Worm (Caenorhabditis elegans) whole organism, midembryonic: ENCODE measurements around the gene K08D8.5.

Source experiments
- T22C8.4 ChIP-seq: fragments of 200-800 bp; sonication (Bioruptor generic); IDR thresholded peaks from 2 replicates; pipeline ENCODE4 v1.3.6; 2022; ENCODE audit warnings: missing genetic modification characterization, missing compliant biosample characterization
- cog-1 ChIP-seq: sonication (generic microtip); optimal IDR thresholded peaks from 2 replicates; lab custom pipeline; 2016; ENCODE audit warnings: missing genetic modification characterization, missing compliant biosample characterization
- flt-1 ChIP-seq: fragments of 200-800 bp; sonication (Bioruptor generic); IDR thresholded peaks from 2 replicates; pipeline ENCODE4 v1.3.6; 2022; ENCODE audit warnings: missing genetic modification characterization, missing compliant biosample characterization
- klf-2 ChIP-seq: fragments of 200-800 bp; sonication (Bioruptor generic); conservative IDR thresholded peaks from 2 replicates; pipeline ENCODE4 v1.3.6; 2022; ENCODE audit warnings: missing genetic modification reagents, missing genetic modification characterization, missing compliant biosample characterization
- med-1 ChIP-seq: sonication (generic microtip); optimal IDR thresholded peaks from 2 replicates; lab custom pipeline; 2017; ENCODE audit warnings: missing genetic modification characterization, mild to moderate bottlenecking, missing compliant biosample characterization, antibody characterized with exemption, missing genetic modification reagents; ENCODE audit not compliant: insufficient read depth
- ref-1 ChIP-seq: fragments of 200-800 bp; sonication (Bioruptor generic); conservative IDR thresholded peaks from 2 replicates; pipeline ENCODE4 v1.3.6; 2022; ENCODE audit warnings: missing genetic modification reagents, missing genetic modification characterization, missing compliant biosample characterization
- tab-1 ChIP-seq: fragments of 200-800 bp; sonication (Bioruptor generic); IDR thresholded peaks from 2 replicates; pipeline ENCODE4 v1.3.6; 2022; ENCODE audit warnings: missing genetic modification characterization, missing compliant biosample characterization
- ztf-23 ChIP-seq: fragments of 200-800 bp; sonication (Bioruptor generic); IDR thresholded peaks from 2 replicates; pipeline ENCODE4 v1.3.6; 2022; ENCODE audit warnings: missing genetic modification reagents, missing genetic modification characterization, missing compliant biosample characterization
- ztf-29 ChIP-seq: fragments of 200-800 bp; sonication (Bioruptor generic); IDR thresholded peaks from 2 replicates; pipeline ENCODE4 v1.3.6; 2022; ENCODE audit warnings: missing genetic modification reagents, missing genetic modification characterization, missing compliant biosample characterization

K08D8.5 gene

DNA sequence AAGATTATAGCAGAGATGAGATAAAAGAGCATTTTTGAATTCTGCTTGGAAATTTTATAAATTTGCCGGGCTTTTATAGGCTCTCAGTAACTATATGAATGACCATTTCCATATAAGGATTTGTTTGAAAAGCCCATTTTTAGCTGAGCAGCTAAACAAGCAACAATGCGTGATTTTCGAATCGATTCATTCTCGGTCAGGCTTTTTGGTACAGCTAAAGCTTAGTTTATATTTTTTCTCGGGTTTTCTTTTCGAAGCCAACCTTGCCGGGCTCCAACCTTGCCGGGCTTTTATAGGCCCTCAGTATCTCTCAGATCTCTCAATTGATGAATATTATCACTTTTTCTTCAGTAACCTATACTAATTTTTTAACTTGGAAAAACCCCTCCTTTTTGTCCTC is 12.4 kb upstream of the K08D8.5 start, which contains the start of gene srlf-4:
srlf-4 (minus strand) TSS at position 101 of the 400 bp plus-strand sequence.
- TF ChIP-seq T22C8.4 (GFP tag; lab: Robert Waterston, UW) (no peak), ref-1 (GFP tag; lab: Robert Waterston, UW) (no peak), cog-1 (tag; lab: Kevin White, UChicago) (no peak), ztf-29 (no peak), tab-1 (GFP tag; lab: Robert Waterston, UW) (no peak), med-1 (GFP tag; lab: Kevin White, UChicago) (no peak)

DNA sequence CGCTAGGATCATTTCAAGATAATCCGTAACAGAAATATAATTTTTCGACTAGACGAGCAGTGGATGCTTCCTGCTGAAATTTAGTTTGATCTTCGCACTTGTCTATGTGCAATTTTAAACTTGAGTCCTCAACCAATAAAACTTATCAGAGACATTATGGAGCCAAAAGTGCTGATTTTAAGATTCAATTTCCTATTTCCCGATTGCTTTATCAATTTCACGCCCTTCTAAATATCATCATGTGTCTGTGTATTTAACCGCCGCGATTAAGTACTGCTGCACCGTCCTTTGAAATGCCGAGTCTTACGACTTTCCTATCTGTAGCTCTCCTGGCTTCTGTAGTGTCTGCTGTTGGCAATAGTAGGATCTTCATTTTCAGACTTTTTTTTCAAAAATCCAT is 9.1 kb upstream of the K08D8.5 start, which contains the start of gene C32H11.4:
C32H11.4 (plus strand) TSS at position 238 of the 400 bp plus-strand sequence.
- TF ChIP-seq ref-1 (GFP tag; lab: Robert Waterston, UW) = no peak
- TF ChIP-seq cog-1 (tag; lab: Kevin White, UChicago) = no peak
- TF ChIP-seq T22C8.4 (GFP tag; lab: Robert Waterston, UW) = no peak
- TF ChIP-seq ztf-23 (GFP tag; lab: Robert Waterston, UW) = no peak
- no peak for TF ChIP-seq flt-1 (GFP tag; lab: Robert Waterston, UW)
- no peak for TF ChIP-seq ztf-29
- TF ChIP-seq klf-2 (GFP tag; lab: Robert Waterston, UW) = no peak
- no peak for TF ChIP-seq med-1 (GFP tag; lab: Kevin White, UChicago)
- no peak for TF ChIP-seq tab-1 (GFP tag; lab: Robert Waterston, UW)

ce11 chrIV:12920553-12920952 is 8.6 kb upstream of the K08D8.5 start:
- TF ChIP-seq cog-1 (tag; lab: Kevin White, UChicago) (no peak), ztf-23 (GFP tag; lab: Robert Waterston, UW) (no peak)

DNA sequence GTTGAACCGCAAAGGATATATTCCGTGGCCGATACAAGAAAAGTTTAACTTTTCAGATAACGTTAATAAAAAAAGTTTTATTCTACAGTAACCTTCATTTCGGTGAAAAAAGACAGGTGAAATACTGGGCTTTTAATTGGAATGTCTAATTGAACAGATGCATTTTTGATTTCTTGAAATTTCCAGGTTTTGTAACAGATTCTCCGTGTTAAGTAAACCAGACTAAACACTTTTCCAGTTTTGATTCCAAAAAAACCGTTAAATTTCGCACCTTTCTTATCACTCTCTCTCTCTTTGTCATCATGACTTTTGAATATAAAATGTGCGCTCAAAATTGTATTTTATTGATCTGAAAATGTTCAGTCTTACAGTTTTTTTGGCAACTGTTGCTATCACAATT is 6.3 kb upstream of the K08D8.5 start, which contains the start of gene C32H11.3:
C32H11.3 (plus strand) TSS at position 301 of the 400 bp plus-strand sequence.
- TF ChIP-seq ref-1 (GFP tag; lab: Robert Waterston, UW) = no peak
- TF ChIP-seq klf-2 (GFP tag; lab: Robert Waterston, UW) = no peak
- no peak for TF ChIP-seq med-1 (GFP tag; lab: Kevin White, UChicago)
- TF ChIP-seq cog-1 (tag; lab: Kevin White, UChicago) = no peak
- no peak for TF ChIP-seq ztf-23 (GFP tag; lab: Robert Waterston, UW)
- no peak for TF ChIP-seq T22C8.4 (GFP tag; lab: Robert Waterston, UW)
- no peak for TF ChIP-seq flt-1 (GFP tag; lab: Robert Waterston, UW)
- TF ChIP-seq ztf-29 = no peak
- TF ChIP-seq tab-1 (GFP tag; lab: Robert Waterston, UW) = no peak

ce11 chrIV:12915479-12915878 is 3.5 kb upstream of the K08D8.5 start, which contains the start of gene srz-15:
TSS of gene srz-15 (plus strand) at chrIV:12915779.
- TF ChIP-seq cog-1 (tag; lab: Kevin White, UChicago) (no peak), klf-2 (GFP tag; lab: Robert Waterston, UW) (no peak), ztf-23 (GFP tag; lab: Robert Waterston, UW) (no peak), ztf-29 (no peak), T22C8.4 (GFP tag; lab: Robert Waterston, UW) (no peak), ref-1 (GFP tag; lab: Robert Waterston, UW) (no peak), med-1 (GFP tag; lab: Kevin White, UChicago) (no peak), flt-1 (GFP tag; lab: Robert Waterston, UW) (no peak), tab-1 (GFP tag; lab: Robert Waterston, UW) (no peak)

DNA sequence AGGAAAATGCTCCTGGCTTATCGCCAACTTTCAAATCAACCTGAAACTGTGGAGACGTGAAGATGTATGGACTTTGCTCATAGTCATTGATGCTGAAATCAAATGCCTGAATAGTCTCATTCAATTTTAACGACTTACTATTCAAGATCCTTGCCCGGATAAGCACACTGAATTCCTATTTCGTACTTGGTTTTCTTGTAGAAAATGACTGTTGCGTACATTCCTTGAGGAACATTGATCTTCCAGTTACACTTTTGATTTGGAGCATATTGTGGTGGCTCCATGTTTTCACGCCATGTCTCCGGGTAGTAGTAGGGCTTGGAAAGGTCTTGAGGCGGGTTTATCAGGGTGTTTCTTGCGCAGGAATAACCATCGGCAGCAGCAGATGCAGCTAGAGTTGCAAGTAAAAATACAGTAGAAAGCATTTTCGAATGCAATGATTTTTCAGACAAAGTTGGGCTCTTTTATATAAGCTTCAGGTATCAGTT is 2.6 kb upstream of the K08D8.5 start, which contains the start of gene irg-6:
irg-6 (minus strand) TSS at position 438 of the 488 bp plus-strand sequence.
- TF ChIP-seq klf-2 (GFP tag; lab: Robert Waterston, UW) = no peak
- no peak for TF ChIP-seq ztf-29
- no peak for TF ChIP-seq ztf-23 (GFP tag; lab: Robert Waterston, UW)
- no peak for TF ChIP-seq flt-1 (GFP tag; lab: Robert Waterston, UW)

DNA sequence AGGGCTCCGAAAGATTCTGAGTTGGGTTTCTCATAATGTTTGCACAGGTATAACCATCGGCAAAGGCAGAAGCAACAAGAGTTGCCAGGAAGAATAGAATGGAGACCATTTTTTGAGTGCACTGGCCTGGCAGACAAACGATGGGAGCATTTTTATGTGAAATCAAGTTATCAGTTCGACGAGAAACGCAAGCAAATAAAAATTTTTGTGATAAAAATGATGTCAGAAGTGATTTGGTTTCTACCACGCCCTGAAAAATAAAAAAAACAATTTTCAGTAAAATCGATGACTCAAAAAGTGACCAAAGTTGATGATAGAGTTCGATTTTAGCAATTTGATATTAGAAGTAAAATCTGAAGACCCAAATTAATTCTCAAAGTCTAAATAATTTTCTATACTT is 2.1 kb downstream of the K08D8.5 start, which contains the start of gene K08D8.4:
K08D8.4 (minus strand) TSS at position 128 of the 400 bp plus-strand sequence.
- TF ChIP-seq flt-1 (GFP tag; lab: Robert Waterston, UW) = no peak
- TF ChIP-seq cog-1 (tag; lab: Kevin White, UChicago) = no peak
- no peak for TF ChIP-seq klf-2 (GFP tag; lab: Robert Waterston, UW)
- no peak for TF ChIP-seq med-1 (GFP tag; lab: Kevin White, UChicago)
- no peak for TF ChIP-seq ref-1 (GFP tag; lab: Robert Waterston, UW)
- no peak for TF ChIP-seq tab-1 (GFP tag; lab: Robert Waterston, UW)
- no peak for TF ChIP-seq ztf-29
- TF ChIP-seq T22C8.4 (GFP tag; lab: Robert Waterston, UW) = no peak
- TF ChIP-seq ztf-23 (GFP tag; lab: Robert Waterston, UW) = no peak

DNA sequence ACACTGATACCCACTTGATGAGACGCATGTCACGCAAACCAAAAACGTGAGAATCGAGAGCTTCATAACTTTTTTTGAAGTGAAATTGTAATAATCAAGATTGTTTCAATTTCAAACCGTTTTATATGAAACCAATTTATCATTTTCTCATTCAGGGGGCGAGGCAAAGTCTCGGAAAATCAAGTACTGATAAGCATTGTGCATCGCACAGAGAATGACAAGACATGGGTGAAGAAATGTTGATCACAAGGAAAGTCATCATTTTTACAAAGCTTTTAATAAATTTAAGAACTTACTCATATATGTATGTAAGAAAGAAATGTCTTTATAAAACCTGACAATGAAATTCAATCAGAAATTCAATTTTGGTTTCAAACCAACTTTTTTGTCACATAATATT is 5.4 kb downstream of the K08D8.5 start, which contains the start of gene K08D8.3:
K08D8.3 (minus strand) TSS at position 131 of the 400 bp plus-strand sequence.
- no peak for TF ChIP-seq T22C8.4 (GFP tag; lab: Robert Waterston, UW)
- no peak for TF ChIP-seq flt-1 (GFP tag; lab: Robert Waterston, UW)
- no peak for TF ChIP-seq ztf-29
- no peak for TF ChIP-seq med-1 (GFP tag; lab: Kevin White, UChicago)
- no peak for TF ChIP-seq tab-1 (GFP tag; lab: Robert Waterston, UW)
- TF ChIP-seq cog-1 (tag; lab: Kevin White, UChicago) = no peak
- TF ChIP-seq klf-2 (GFP tag; lab: Robert Waterston, UW) = no peak
- TF ChIP-seq ztf-23 (GFP tag; lab: Robert Waterston, UW) = no peak

ce11 chrIV:12903687-12904086 is 8.2 kb downstream of the K08D8.5 start:
- TF ChIP-seq flt-1 (GFP tag; lab: Robert Waterston, UW) = no peak
